Worm (Caenorhabditis elegans): ENCODE measurements around the gene sra-39.
A peak's percentile ranks its signal among the peaks of the same experiment; 100 is the strongest.

Gene sra-39

ce11 chrX:13885131-13885530 is 18.1 kb downstream of the sra-39 start (continued):
- TF ChIP-seq sox-4 (tag; optimal IDR thresholded peaks at IDR 0.05) = no peak
- no peak for TF ChIP-seq Y116A8C.19 (tag; optimal IDR thresholded peaks at IDR 0.05; ENCODE audit: borderline replicate concordance)
- no peak for TF ChIP-seq pag-3 (tag; optimal IDR thresholded peaks at IDR 0.05; ENCODE audit: borderline replicate concordance, insufficient read depth)
- TF ChIP-seq ceh-88 (GFP tag; IDR thresholded peaks at IDR 0.05) = no peak
- no peak for TF ChIP-seq dsc-1 (tag; optimal IDR thresholded peaks at IDR 0.05)
- TF ChIP-seq unc-130 (tag; optimal IDR thresholded peaks at IDR 0.05) = no peak
- TF ChIP-seq unc-98 (GFP tag; IDR thresholded peaks at IDR 0.05) = no peak
- TF ChIP-seq nhr-90 (tag; optimal IDR thresholded peaks at IDR 0.05; ENCODE audit: poor library complexity) = peak; percentile 11
- TF ChIP-seq unc-62 (GFP tag; optimal IDR thresholded peaks at IDR 0.05) = no peak
- no peak for TF ChIP-seq swsn-7 (tag; optimal IDR thresholded peaks at IDR 0.05)
- TF ChIP-seq egl-13 (tag; optimal IDR thresholded peaks at IDR 0.05) = no peak
- TF ChIP-seq elt-2 (tag; optimal IDR thresholded peaks at IDR 0.05) = peak; percentile 76
- TF ChIP-seq ceh-90 (tag; optimal IDR thresholded peaks at IDR 0.05) = no peak
- TF ChIP-seq C34B4.2 (tag; optimal IDR thresholded peaks at IDR 0.05) = no peak
- TF ChIP-seq nhr-47 (tag; optimal IDR thresholded peaks at IDR 0.05) = no peak
- TF ChIP-seq pqm-1 (tag; optimal IDR thresholded peaks at IDR 0.05) = no peak
- TF ChIP-seq rnt-1 (tag; optimal IDR thresholded peaks at IDR 0.05) = no peak
- peak in 1 of 2 experiments; percentile 62 for TF ChIP-seq lin-35 (GFP tag; optimal IDR thresholded peaks at IDR 0.05)
- TF ChIP-seq tbx-2 (tag; optimal IDR thresholded peaks at IDR 0.05) = no peak
- no peak for TF ChIP-seq isw-1 (GFP tag; IDR thresholded peaks at IDR 0.05)
- TF ChIP-seq pax-3 (tag; optimal IDR thresholded peaks at IDR 0.05) = no peak
- TF ChIP-seq lir-3 (tag; optimal IDR thresholded peaks at IDR 0.05; ENCODE audit: poor library complexity) = no peak
- TF ChIP-seq alr-1 (tag; optimal IDR thresholded peaks at IDR 0.05; ENCODE audit: borderline replicate concordance) = no peak
- TF ChIP-seq mef-2 (tag; optimal IDR thresholded peaks at IDR 0.05) = no peak
- TF ChIP-seq mab-9 (GFP tag; IDR thresholded peaks at IDR 0.05) = no peak
- no peak for TF ChIP-seq egl-27 (tag; optimal IDR thresholded peaks at IDR 0.05)
- TF ChIP-seq lin-15B (tag; optimal IDR thresholded peaks at IDR 0.05) = no peak
- TF ChIP-seq ztf-11 (tag; optimal IDR thresholded peaks at IDR 0.05) = no peak
- TF ChIP-seq fkh-10 (GFP tag; optimal IDR thresholded peaks at IDR 0.05) = no peak

ce11 chrX:13884157-13884556 is 19.1 kb downstream of the sra-39 start:
- TF ChIP-seq nhr-19 (GFP tag; conservative IDR thresholded peaks at IDR 0.05) (no peak), elt-2 (tag; optimal IDR thresholded peaks at IDR 0.05) (peak; percentile 88)

- TF ChIP-seq ceh-8 (GFP tag; optimal IDR thresholded peaks at IDR 0.05) = no peak
- no peak for TF ChIP-seq efl-3 (GFP tag; optimal IDR thresholded peaks at IDR 0.05)
- no peak for TF ChIP-seq lin-15B (tag; optimal IDR thresholded peaks at IDR 0.05)
- TF ChIP-seq nhr-77 (tag; optimal IDR thresholded peaks at IDR 0.05) = peak; percentile 30
These were observed 20.6 kb downstream of the sra-39 start, which contains the start of gene hlb-1 for ce11 chrX:13882639-13883038. hlb-1 (minus strand) TSS chrX:13882739.

- TF ChIP-seq dpl-1 (GFP tag; optimal IDR thresholded peaks at IDR 0.05) (no peak), lin-14 (GFP tag; optimal IDR thresholded peaks at IDR 0.05) (peak; percentile 29)
These were observed 21.4 kb downstream of the sra-39 start for ce11 chrX:13881760-13882369.

Measured in whole organism, L1 larva.